Fruit fly (Drosophila melanogaster): ENCODE results near the gene tHMG2.

The tHMG2 gene

DNA sequence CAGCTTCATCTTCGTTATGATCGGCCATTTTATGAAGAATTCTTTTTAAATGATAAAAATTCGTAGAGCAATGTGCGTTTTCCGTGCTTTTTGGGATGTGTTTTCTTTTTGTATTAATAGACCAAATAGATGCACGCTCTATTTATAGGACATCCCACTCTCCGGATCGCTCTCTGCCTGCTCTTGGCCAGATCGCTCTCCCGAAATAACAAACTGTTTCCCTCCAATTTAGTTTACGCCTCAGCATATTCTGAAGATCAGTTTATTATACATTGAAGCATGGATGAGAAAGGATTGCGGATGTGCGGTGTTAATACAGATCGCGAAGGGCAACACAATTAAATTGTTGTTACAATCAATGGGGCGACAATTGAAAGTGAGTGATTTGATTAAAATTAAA lies 3.9 kb upstream of the tHMG2 start, which contains the start of gene CG5376:
TSS of gene CG5376 (minus strand) at position 101 of the 400 bp plus-strand sequence.
- TF ChIP-seq D1 (tag; optimal IDR thresholded peaks at IDR 0.05), result no peak
- TF ChIP-seq CG8301 (tag; optimal IDR thresholded peaks at IDR 0.05), result no peak
- TF ChIP-seq CG4496 (GFP tag; IDR thresholded peaks at IDR 0.05), result no peak
- TF ChIP-seq CG17806 (tag; optimal IDR thresholded peaks at IDR 0.05), result no peak
- TF ChIP-seq CG8159 (tag; optimal IDR thresholded peaks at IDR 0.05), result no peak
- TF ChIP-seq CG34367 (tag; optimal IDR thresholded peaks at IDR 0.05), result no peak
- TF ChIP-seq CG13204 (GFP tag; optimal IDR thresholded peaks at IDR 0.05), result no peak
- no peak for TF ChIP-seq rn (GFP tag; IDR thresholded peaks at IDR 0.05)
- no peak for TF ChIP-seq CG9948 (tag; optimal IDR thresholded peaks at IDR 0.05)
- no peak for TF ChIP-seq CG14655 (GFP tag; optimal IDR thresholded peaks at IDR 0.05)
- TF ChIP-seq fd96Ca (GFP tag; IDR thresholded peaks at IDR 0.05), result no peak
- TF ChIP-seq gl (tag; optimal IDR thresholded peaks at IDR 0.05), result no peak
- TF ChIP-seq Pif1B (GFP tag; optimal IDR thresholded peaks at IDR 0.05), result no peak
- no peak for TF ChIP-seq EcR (GFP tag; optimal IDR thresholded peaks at IDR 0.05)

DNA sequence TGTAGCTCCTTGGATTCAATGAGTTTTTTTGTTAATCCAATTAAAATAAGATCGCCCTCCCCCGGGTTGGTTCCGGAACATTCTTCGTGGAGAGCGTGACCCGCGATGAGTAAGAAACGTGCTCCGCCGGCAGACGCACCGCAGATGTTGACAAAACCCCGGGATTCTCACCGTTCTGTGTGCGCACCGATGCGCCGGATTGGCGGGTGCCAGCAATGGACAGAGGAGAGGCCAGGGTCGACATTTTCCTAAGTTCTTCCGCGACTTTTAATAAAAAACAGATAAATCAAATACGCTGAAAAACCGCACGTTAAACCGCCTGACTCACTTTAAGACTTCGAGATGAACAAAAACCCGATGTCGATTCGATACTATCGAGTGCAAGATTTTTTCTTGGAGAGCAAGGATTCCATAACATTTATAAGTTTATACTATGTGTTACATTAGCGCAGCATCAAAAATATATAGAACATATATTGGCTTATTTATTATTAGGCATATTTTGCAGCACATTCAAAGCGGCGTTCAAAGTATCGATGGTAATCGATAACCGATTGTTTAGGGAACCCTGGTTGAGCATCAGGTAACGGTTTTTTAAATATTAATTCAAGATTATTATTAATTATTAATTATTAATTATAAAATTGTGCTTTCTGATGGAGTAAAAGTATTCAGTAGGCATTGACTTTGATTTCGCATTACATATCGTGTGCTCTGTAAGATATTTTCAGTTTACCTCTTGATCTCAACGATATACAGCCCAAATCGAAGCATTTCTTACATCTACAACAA lies 1.5 kb upstream of the tHMG2 start, which contains the start of the genes CCT1 and tHMG1:
TSS of gene CCT1 (minus strand) at position 352 of the 792 bp plus-strand sequence.
TSS of gene tHMG1 (plus strand) at position 742 of the 792 bp plus-strand sequence.
- TF ChIP-seq CG8159 (tag; optimal IDR thresholded peaks at IDR 0.05), result no peak
- TF ChIP-seq CG10348 (GFP tag; IDR thresholded peaks at IDR 0.05), result no peak
- no peak for TF ChIP-seq D1 (tag; optimal IDR thresholded peaks at IDR 0.05)
- TF ChIP-seq Snoo (tag; optimal IDR thresholded peaks at IDR 0.05), result no peak
- TF ChIP-seq CG14655 (GFP tag; optimal IDR thresholded peaks at IDR 0.05), result no peak
- no peak for TF ChIP-seq EcR (GFP tag; optimal IDR thresholded peaks at IDR 0.05)
- TF ChIP-seq CG32121 (GFP tag; IDR thresholded peaks at IDR 0.05), result no peak
- no peak for TF ChIP-seq Ets98B (GFP tag; IDR thresholded peaks at IDR 0.05)
- no peak for TF ChIP-seq fd96Ca (GFP tag; IDR thresholded peaks at IDR 0.05)
- no peak for TF ChIP-seq CG12605 (GFP tag; IDR thresholded peaks at IDR 0.05)
- no peak for TF ChIP-seq rn (GFP tag; IDR thresholded peaks at IDR 0.05)
- TF ChIP-seq Pif1B (GFP tag; optimal IDR thresholded peaks at IDR 0.05), result no peak
- no peak for TF ChIP-seq CG9948 (tag; optimal IDR thresholded peaks at IDR 0.05)
- TF ChIP-seq CG17806 (tag; optimal IDR thresholded peaks at IDR 0.05), result no peak
- no peak for TF ChIP-seq CG34367 (tag; optimal IDR thresholded peaks at IDR 0.05)
- no peak for TF ChIP-seq gl (tag; optimal IDR thresholded peaks at IDR 0.05)
- no peak for TF ChIP-seq Pif1A (GFP tag; optimal IDR thresholded peaks at IDR 0.05)

DNA sequence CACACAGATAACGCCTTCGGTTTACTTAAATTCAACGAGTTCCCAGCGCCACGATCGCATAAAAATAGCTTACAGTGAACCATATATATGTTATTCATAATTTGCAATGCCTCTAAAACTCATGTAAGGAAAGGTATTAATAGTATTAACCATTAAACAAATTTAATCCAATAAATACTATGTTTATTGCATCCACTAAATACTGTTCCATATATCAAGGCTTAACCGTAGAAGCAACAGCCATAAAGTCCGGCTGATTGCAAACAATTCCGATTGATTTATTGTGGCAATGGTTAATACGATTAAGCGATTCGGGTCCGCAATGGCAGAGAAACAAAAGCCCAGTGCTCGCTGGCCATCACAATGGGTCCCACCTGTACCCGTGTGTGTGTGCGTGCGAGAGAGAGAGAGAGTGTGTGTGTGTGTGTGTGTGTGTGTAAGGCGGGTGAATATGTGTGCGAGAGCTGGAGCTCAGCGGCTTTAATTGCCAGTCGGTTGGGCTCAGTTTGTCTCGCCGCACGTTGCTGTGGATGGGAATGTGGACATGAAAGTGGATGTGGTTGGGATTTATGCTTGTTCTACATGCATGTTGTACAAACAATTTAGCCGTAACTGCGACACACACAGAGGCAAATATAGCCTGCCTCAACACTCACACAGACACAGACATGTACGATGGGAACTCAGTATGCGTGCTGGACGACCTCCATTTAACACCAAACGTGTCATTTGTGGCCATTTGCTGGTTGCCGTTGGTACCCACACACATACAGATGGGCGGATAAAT lies 2.0 kb downstream of the tHMG2 start:
- no peak for TF ChIP-seq CG4496 (GFP tag; IDR thresholded peaks at IDR 0.05)
- no peak for TF ChIP-seq Pif1B (GFP tag; optimal IDR thresholded peaks at IDR 0.05)
- peak; percentile 82 for TF ChIP-seq CG14655 (GFP tag; optimal IDR thresholded peaks at IDR 0.05)
- TF ChIP-seq gl (tag; optimal IDR thresholded peaks at IDR 0.05), result peak; percentile 46
- peak; percentile 70 for TF ChIP-seq D1 (tag; optimal IDR thresholded peaks at IDR 0.05)
- TF ChIP-seq Ets98B (GFP tag; IDR thresholded peaks at IDR 0.05), result no peak
- no peak for TF ChIP-seq CG32121 (GFP tag; IDR thresholded peaks at IDR 0.05)
- no peak for TF ChIP-seq EcR (GFP tag; optimal IDR thresholded peaks at IDR 0.05)
- no peak for TF ChIP-seq CG17806 (tag; optimal IDR thresholded peaks at IDR 0.05)
- TF ChIP-seq CG13204 (GFP tag; optimal IDR thresholded peaks at IDR 0.05), result no peak
- TF ChIP-seq CG9948 (tag; optimal IDR thresholded peaks at IDR 0.05), result no peak
- no peak for TF ChIP-seq CG8301 (tag; optimal IDR thresholded peaks at IDR 0.05)
- no peak for TF ChIP-seq rn (GFP tag; IDR thresholded peaks at IDR 0.05)
- TF ChIP-seq CG15710 (tag; optimal IDR thresholded peaks at IDR 0.05), result peak; percentile 21
- peak; percentile 52 for TF ChIP-seq CG8159 (tag; optimal IDR thresholded peaks at IDR 0.05)
- peak; percentile 9 for TF ChIP-seq Snoo (tag; optimal IDR thresholded peaks at IDR 0.05)
- TF ChIP-seq fd96Ca (GFP tag; IDR thresholded peaks at IDR 0.05), result no peak
- no peak for TF ChIP-seq CG34367 (tag; optimal IDR thresholded peaks at IDR 0.05)
- no peak for TF ChIP-seq CG10348 (GFP tag; IDR thresholded peaks at IDR 0.05)
- TF ChIP-seq Pif1A (GFP tag; optimal IDR thresholded peaks at IDR 0.05), result no peak
- no peak for TF ChIP-seq CG12605 (GFP tag; IDR thresholded peaks at IDR 0.05)

DNA sequence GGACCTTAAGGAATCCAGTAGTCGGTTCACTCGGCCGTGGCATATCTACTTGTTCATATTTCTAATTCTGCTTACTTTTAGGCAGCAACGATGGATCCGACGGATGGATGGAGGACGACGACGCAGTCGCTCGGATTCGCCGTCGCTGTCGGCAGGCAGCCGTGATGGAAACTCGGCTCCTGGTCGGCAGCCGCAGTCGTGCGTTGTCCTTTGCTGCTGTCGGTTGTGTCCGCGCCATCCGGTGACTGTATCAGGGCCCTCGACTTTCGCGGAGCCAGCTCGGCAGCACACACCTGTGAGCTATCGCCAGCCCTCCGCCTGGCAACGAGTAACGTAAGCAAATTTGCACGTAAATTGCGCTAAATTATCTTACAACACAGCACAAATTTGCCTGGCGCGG lies 4.3 kb downstream of the tHMG2 start, which contains the start of gene Octbeta1R:
TSS of gene Octbeta1R (plus strand) at position 191 of the 400 bp plus-strand sequence.
- TF ChIP-seq CG12605 (GFP tag; IDR thresholded peaks at IDR 0.05) (0 out of 2 replicates have a peak, but pooled peaks have one; percentile 9), CG10348 (GFP tag; IDR thresholded peaks at IDR 0.05) (no peak)

DNA sequence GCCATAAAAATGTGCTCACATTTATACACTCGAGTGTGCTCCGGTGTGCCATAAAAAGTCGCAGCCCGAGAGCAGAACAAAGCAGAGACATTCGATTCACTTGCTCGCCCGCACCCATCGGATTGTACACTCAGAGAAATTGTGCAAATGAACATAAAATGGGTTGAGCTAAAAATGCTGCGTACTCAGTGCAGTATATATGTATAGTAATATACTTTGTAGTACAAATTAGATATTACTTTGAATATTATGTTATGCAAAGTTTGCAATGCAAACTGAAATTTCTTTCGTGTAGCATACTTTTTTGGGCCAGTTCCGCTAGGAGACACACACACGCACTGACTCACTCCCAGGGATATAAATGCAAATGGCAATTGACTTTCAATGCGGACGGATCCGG lies 10.9 kb downstream of the tHMG2 start:
- TF ChIP-seq CG8159 (tag; optimal IDR thresholded peaks at IDR 0.05) (peak; percentile 2), rn (GFP tag; IDR thresholded peaks at IDR 0.05) (no peak), CG10348 (GFP tag; IDR thresholded peaks at IDR 0.05) (no peak)

DNA sequence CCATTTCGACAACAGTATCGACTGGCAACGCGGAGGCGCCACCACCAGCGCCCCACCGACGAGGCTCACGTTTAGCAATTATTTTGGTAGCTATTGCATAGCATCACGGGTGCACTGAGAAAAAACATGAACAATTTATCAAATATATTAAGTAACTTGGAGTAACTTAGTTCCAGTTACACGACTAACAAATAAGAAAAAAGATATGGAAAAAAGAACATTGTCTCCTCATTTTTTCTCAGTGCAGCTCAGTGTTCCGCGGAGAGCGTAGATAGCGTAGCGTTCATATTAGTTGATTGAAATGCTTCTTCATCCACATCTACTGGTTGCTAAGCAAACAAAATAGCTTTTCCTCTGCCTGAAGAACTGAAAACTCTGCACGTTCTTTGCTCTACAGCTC lies 22.6 kb downstream of the tHMG2 start:
- TF ChIP-seq CG14655 (GFP tag; optimal IDR thresholded peaks at IDR 0.05), result peak; percentile 14
- TF ChIP-seq Ets98B (GFP tag; IDR thresholded peaks at IDR 0.05), result no peak
- peak; percentile 6 for TF ChIP-seq CG8159 (tag; optimal IDR thresholded peaks at IDR 0.05)

Data from whole organism, pupa.